Fruit fly (Drosophila melanogaster): ENCODE measurements around the gene ush.

Gene ush

DNA sequence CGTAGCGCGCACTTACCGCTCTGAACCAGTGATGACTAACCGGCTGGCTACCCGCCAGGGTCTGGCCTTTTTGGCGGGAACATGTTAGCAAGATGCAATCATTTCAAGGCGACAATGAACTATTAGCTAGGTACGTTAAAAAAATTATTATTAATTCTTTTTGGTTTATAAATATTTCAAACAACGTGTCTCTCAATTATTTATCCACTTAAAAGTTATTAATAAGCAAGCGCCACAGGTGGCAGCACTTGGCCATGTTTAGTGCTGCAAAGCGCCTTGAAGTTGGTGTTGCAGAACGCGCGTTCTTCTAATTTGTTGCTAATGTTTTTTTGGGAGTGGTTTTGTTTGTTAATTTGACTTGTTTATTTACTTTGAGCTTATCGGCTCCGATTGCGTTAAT lies 98.2 kb downstream of the ush start, which contains the start of the genes Ipk2 and cold (continued):
- TF ChIP-seq CG11247 (GFP tag; IDR thresholded peaks at IDR 0.05) (peak; percentile 64), CG1529 (GFP tag; optimal IDR thresholded peaks at IDR 0.05) (peak; percentile 50), mam (GFP tag; optimal IDR thresholded peaks at IDR 0.05) (peak; percentile 89), sisA (GFP tag; IDR thresholded peaks at IDR 0.05) (peak; percentile 70), Max (GFP tag; optimal IDR thresholded peaks at IDR 0.05) (peak; percentile 89), dysf (GFP tag; IDR thresholded peaks at IDR 0.05) (peak; percentile 83), CG2120 (GFP tag; optimal IDR thresholded peaks at IDR 0.05) (peak; percentile 90), Dfd (GFP tag; optimal IDR thresholded peaks at IDR 0.05) (no peak), CG17912 (GFP tag; optimal IDR thresholded peaks at IDR 0.05) (no peak), salm (tag; optimal IDR thresholded peaks at IDR 0.05) (peak; percentile 21), grau (tag; optimal IDR thresholded peaks at IDR 0.05) (peak; percentile 83), Camta (GFP tag; optimal IDR thresholded peaks at IDR 0.05) (peak; percentile 78), CG11723 (GFP tag; optimal IDR thresholded peaks at IDR 0.05) (no peak), Doc2 (GFP tag; IDR thresholded peaks at IDR 0.05) (no peak), CG12236 (GFP tag; optimal IDR thresholded peaks at IDR 0.05) (peak; percentile 44), eyg (GFP tag; optimal IDR thresholded peaks at IDR 0.05) (peak; percentile 76), CG1024 (GFP tag; IDR thresholded peaks at IDR 0.05) (peak; percentile 63; the same call in 1 of the 2 replicates), CG33557 (GFP tag; optimal IDR thresholded peaks at IDR 0.05) (peak; percentile 68), insv (GFP tag; optimal IDR thresholded peaks at IDR 0.05) (peak in 1 of 2 experiments; percentile 40), D19A (tag; optimal IDR thresholded peaks at IDR 0.05) (no peak), CG2129 (GFP tag; IDR thresholded peaks at IDR 0.05; ENCODE audit: partially characterized antibody) (no peak), eve (GFP tag; optimal IDR thresholded peaks at IDR 0.05) (no peak), CG14441 (GFP tag; IDR thresholded peaks at IDR 0.05) (peak; percentile 73), ara (GFP tag; IDR thresholded peaks at IDR 0.05) (peak; percentile 55), CG11093 (GFP tag; IDR thresholded peaks at IDR 0.05) (peak; percentile 48; the same call in 1 of the 3 replicates), CG1832 (GFP tag; optimal IDR thresholded peaks at IDR 0.05) (no peak), CG7786 (GFP tag; optimal IDR thresholded peaks at IDR 0.05) (peak; percentile 77), chinmo (GFP tag; IDR thresholded peaks at IDR 0.05; ENCODE audit: partially characterized antibody) (no peak), nerfin-2 (GFP tag; IDR thresholded peaks at IDR 0.05; ENCODE audit: partially characterized antibody) (peak; percentile 13; the same call in 1 of the 2 replicates), CG1792 (GFP tag; optimal IDR thresholded peaks at IDR 0.05) (peak; percentile 71), Hmr (GFP tag; optimal IDR thresholded peaks at IDR 0.05) (peak; percentile 86), CG13287 (GFP tag; IDR thresholded peaks at IDR 0.05; ENCODE audit: partially characterized antibody) (peak; percentile 59), al (GFP tag; IDR thresholded peaks at IDR 0.05) (peak; percentile 72), unc-4 (GFP tag; IDR thresholded peaks at IDR 0.05; ENCODE audit: partially characterized antibody) (peak; percentile 43), E2f2 (GFP tag; IDR thresholded peaks at IDR 0.05) (peak; percentile 78), unpg (GFP tag; optimal IDR thresholded peaks at IDR 0.05) (peak; percentile 78), Ssrp (tag; optimal IDR thresholded peaks at IDR 0.05) (peak; percentile 72), kah (GFP tag; optimal IDR thresholded peaks at IDR 0.05) (peak; percentile 94), ci (GFP tag; IDR thresholded peaks at IDR 0.05) (peak; percentile 60), Nf-YC (tag; optimal IDR thresholded peaks at IDR 0.05) (peak; percentile 80), fru (optimal IDR thresholded peaks at IDR 0.05) (no peak), zen (tag; optimal IDR thresholded peaks at IDR 0.05) (peak; percentile 85), bcd (GFP tag; optimal IDR thresholded peaks at IDR 0.05) (peak; percentile 84), CG1233 (GFP tag; optimal IDR thresholded peaks at IDR 0.05) (peak; percentile 77), p53 (GFP tag; optimal IDR thresholded peaks at IDR 0.05) (peak; percentile 13), Blimp-1 (GFP tag; optimal IDR thresholded peaks at IDR 0.05) (no peak), Pdp1 (GFP tag; optimal IDR thresholded peaks at IDR 0.05) (peak in 1 of 2 experiments; percentile 81), Taf1 (GFP tag; IDR thresholded peaks at IDR 0.05) (peak; percentile 56; the same call in 1 of the 2 replicates), hth (optimal IDR thresholded peaks at IDR 0.05) (no peak), CG18619 (GFP tag; optimal IDR thresholded peaks at IDR 0.05) (peak; percentile 85), CG4730 (GFP tag; IDR thresholded peaks at IDR 0.05) (peak; percentile 57)

Measured in whole organism, embryonic.